Fruit fly (Drosophila melanogaster) whole organism, embryonic: ENCODE results near the gene CG31816.

Source experiments
- CG10147 ChIP-seq: fragments of 200-800 bp; sonication (Bioruptor generic); optimal IDR thresholded peaks from 2 replicates; lab custom pipeline; 2019; ENCODE audit warnings: missing biosample characterization, mild to moderate bottlenecking, missing genetic modification characterization, moderate library complexity
- CG30020 ChIP-seq: fragments of 200-800 bp; optimal IDR thresholded peaks from 2 replicates; lab custom pipeline; 2019; ENCODE audit warnings: missing biosample characterization, mild to moderate bottlenecking, missing genetic modification characterization, moderate library complexity
- Kr ChIP-seq: fragments of 200-800 bp; sonication (Bioruptor generic); optimal IDR thresholded peaks from 2 replicates; lab custom pipeline; 2017; ENCODE audit warnings: missing biosample characterization, mild to moderate bottlenecking, missing genetic modification characterization

- TF ChIP-seq CG30020 (tag; lab: Kevin White, UChicago) (peak; percentile 8), Kr (GFP tag; lab: Kevin White, UChicago) (peak; percentile 7), CG10147 (peak; percentile 54)
Observed at dm6 chr2L:16492617-16493203, 49.6 kb upstream of the CG31816 start.
